Fruit fly (Drosophila melanogaster): ENCODE measurements around the gene Tspo.

The Tspo gene

dm6 chr2L:516032-516993, 43.1 kb upstream of the Tspo start (continued):
- peak; percentile 51 for TF ChIP-seq Taf1 (GFP tag; IDR thresholded peaks at IDR 0.05)
- peak; percentile 32; the same call in 1 of the 2 replicates for TF ChIP-seq dimm (GFP tag; IDR thresholded peaks at IDR 0.05)
- peak; percentile 56; the same call in 1 of the 2 replicates for TF ChIP-seq Atf6 (GFP tag; IDR thresholded peaks at IDR 0.05)
- TF ChIP-seq CG10267 (tag; optimal IDR thresholded peaks at IDR 0.05), result peak; percentile 73
- peak; percentile 44; the same call in 1 of the 3 replicates for TF ChIP-seq CG7357 (GFP tag; IDR thresholded peaks at IDR 0.05)
- peak; percentile 27 to 90 for TF ChIP-seq bsh (GFP tag; optimal IDR thresholded peaks at IDR 0.05)
- peak; percentile 69 for TF ChIP-seq wor (GFP tag; IDR thresholded peaks at IDR 0.05)
- peak; percentile 44 for TF ChIP-seq twi (tag; optimal IDR thresholded peaks at IDR 0.05)
- TF ChIP-seq hth (optimal IDR thresholded peaks at IDR 0.05), result no peak
- TF ChIP-seq NFAT (GFP tag; IDR thresholded peaks at IDR 0.05), result no peak
- peak; percentile 50 for TF ChIP-seq HmgZ (tag; optimal IDR thresholded peaks at IDR 0.05)
- TF ChIP-seq insv (GFP tag; optimal IDR thresholded peaks at IDR 0.05), result no peak
- TF ChIP-seq zen (tag; optimal IDR thresholded peaks at IDR 0.05), result peak; percentile 70
- TF ChIP-seq Ravus (GFP tag; IDR thresholded peaks at IDR 0.05), result peak; percentile 32
- TF ChIP-seq Xbp1 (GFP tag; optimal IDR thresholded peaks at IDR 0.05), result peak; percentile 82
- no peak for TF ChIP-seq zen2 (GFP tag; IDR thresholded peaks at IDR 0.05; ENCODE audit: partially characterized antibody)
- TF ChIP-seq sr (GFP tag; IDR thresholded peaks at IDR 0.05), result no peak
- TF ChIP-seq yki (optimal IDR thresholded peaks at IDR 0.05), result peak; percentile 5
- TF ChIP-seq CG31224 (GFP tag; IDR thresholded peaks at IDR 0.05), result no peak
- TF ChIP-seq CG15696 (tag; optimal IDR thresholded peaks at IDR 0.05), result peak; percentile 57
- TF ChIP-seq disco-r (GFP tag; optimal IDR thresholded peaks at IDR 0.05), result no peak
- TF ChIP-seq CG10462 (GFP tag; optimal IDR thresholded peaks at IDR 0.05), result peak; percentile 39
- no peak for TF ChIP-seq pan (optimal IDR thresholded peaks at IDR 0.05)
- TF ChIP-seq pan (GFP tag; optimal IDR thresholded peaks at IDR 0.05 in 1 of 2, IDR thresholded peaks at IDR 0.05 in 1 of 2), result peak in 1 of 2 experiments; percentile 78
- peak; percentile 45 for TF ChIP-seq fu2 (GFP tag; optimal IDR thresholded peaks at IDR 0.05)
- no peak for TF ChIP-seq Neu2 (GFP tag; optimal IDR thresholded peaks at IDR 0.05; ENCODE audit: borderline replicate concordance)
- TF ChIP-seq klu (GFP tag; IDR thresholded peaks at IDR 0.05), result 0 out of 2 replicates have a peak, but pooled peaks have one; percentile 39
- TF ChIP-seq CG10274 (GFP tag; optimal IDR thresholded peaks at IDR 0.05), result no peak
- peak; percentile 93 for TF ChIP-seq ci (GFP tag; IDR thresholded peaks at IDR 0.05)
- TF ChIP-seq kni (GFP tag; optimal IDR thresholded peaks at IDR 0.05), result peak; percentile 2
- TF ChIP-seq CG2120 (GFP tag; optimal IDR thresholded peaks at IDR 0.05), result peak; percentile 67
- peak; percentile 51 for TF ChIP-seq CG18011 (GFP tag; optimal IDR thresholded peaks at IDR 0.05)
- no peak for TF ChIP-seq Kr (GFP tag; optimal IDR thresholded peaks at IDR 0.05)
- TF ChIP-seq CG15601 (tag; optimal IDR thresholded peaks at IDR 0.05), result peak; percentile 70
- TF ChIP-seq CG14050 (GFP tag; IDR thresholded peaks at IDR 0.05), result peak; percentile 64
- TF ChIP-seq run (tag; optimal IDR thresholded peaks at IDR 0.05), result peak; percentile 33
- peak; percentile 56 for TF ChIP-seq Atf3 (GFP tag; optimal IDR thresholded peaks at IDR 0.05)
- TF ChIP-seq CG10147 (GFP tag; optimal IDR thresholded peaks at IDR 0.05), result peak; percentile 61
- peak; percentile 82 for TF ChIP-seq sisA (GFP tag; IDR thresholded peaks at IDR 0.05)
- TF ChIP-seq CG4360 (GFP tag; IDR thresholded peaks at IDR 0.05), result peak; percentile 32; the same call in 1 of the 2 replicates
- peak; percentile 75 for TF ChIP-seq trem (tag; optimal IDR thresholded peaks at IDR 0.05)
- no peak for TF ChIP-seq B-H2 (GFP tag; optimal IDR thresholded peaks at IDR 0.05)
- TF ChIP-seq wdn (GFP tag; IDR thresholded peaks at IDR 0.05), result peak; percentile 68
- peak; percentile 18 for TF ChIP-seq Dip3 (GFP tag; optimal IDR thresholded peaks at IDR 0.05)
- peak; percentile 79 for TF ChIP-seq unpg (GFP tag; optimal IDR thresholded peaks at IDR 0.05)
- peak; percentile 89 for TF ChIP-seq CG12769 (tag; optimal IDR thresholded peaks at IDR 0.05)
- TF ChIP-seq pros (GFP tag; optimal IDR thresholded peaks at IDR 0.05), result peak; percentile 9
- peak; percentile 54 for TF ChIP-seq trh (GFP tag; optimal IDR thresholded peaks at IDR 0.05)
- no peak for TF ChIP-seq Dip2 (GFP tag; IDR thresholded peaks at IDR 0.05)
